Fruit fly (Drosophila melanogaster) whole organism, adult: ENCODE results near the gene Creld.

Source experiments
- CG11617 ChIP-seq: fragments of 200-800 bp; sonication (Bioruptor generic); optimal IDR thresholded peaks from 2 replicates; lab custom pipeline; 2017; ENCODE audit warnings: mild to moderate bottlenecking, missing biosample characterization, missing genetic modification reagents, missing genetic modification characterization
- CG12768 ChIP-seq: fragments of 200-800 bp; sonication (Bioruptor generic); optimal IDR thresholded peaks from 2 replicates; lab custom pipeline; 2017; ENCODE audit warnings: missing biosample characterization, missing genetic modification characterization, mild to moderate bottlenecking, moderate library complexity, missing genetic modification reagents
- CG14711 ChIP-seq: fragments of 200-800 bp; sonication (Bioruptor generic); optimal IDR thresholded peaks from 2 replicates; lab custom pipeline; 2018; ENCODE audit warnings: missing biosample characterization, mild to moderate bottlenecking, missing genetic modification characterization, moderate library complexity
- CG1620 ChIP-seq: fragments of 200-800 bp; sonication (Bioruptor generic); optimal IDR thresholded peaks from 2 replicates; lab custom pipeline; 2016; ENCODE audit warnings: missing biosample characterization, missing genetic modification characterization
- CG33017 ChIP-seq: fragments of 200-800 bp; sonication (Bioruptor generic); optimal IDR thresholded peaks from 2 replicates; lab custom pipeline; 2018; ENCODE audit warnings: missing biosample characterization, mild to moderate bottlenecking, missing genetic modification characterization, moderate library complexity
- CG5204 ChIP-seq: fragments of 200-800 bp; sonication (Bioruptor generic); optimal IDR thresholded peaks from 2 replicates; lab custom pipeline; 2016; ENCODE audit warnings: missing biosample characterization, missing genetic modification characterization
- CG7045 ChIP-seq: fragments of 200-800 bp; sonication (Bioruptor generic); optimal IDR thresholded peaks from 2 replicates; lab custom pipeline; 2017; ENCODE audit warnings: missing biosample characterization, mild to moderate bottlenecking, missing genetic modification characterization
- CG7101 ChIP-seq: fragments of 200-800 bp; sonication (Bioruptor generic); optimal IDR thresholded peaks from 2 replicates; lab custom pipeline; 2018; ENCODE audit warnings: missing biosample characterization, mild to moderate bottlenecking, missing genetic modification characterization, moderate library complexity
- Clk ChIP-seq: fragments of 200-800 bp; sonication (Bioruptor generic); optimal IDR thresholded peaks from 2 replicates; lab custom pipeline; 2017; ENCODE audit warnings: missing biosample characterization, missing genetic modification characterization
- Crg-1 ChIP-seq: fragments of 200-800 bp; sonication (Bioruptor generic); optimal IDR thresholded peaks from 2 replicates; lab custom pipeline; 2016; ENCODE audit warnings: missing biosample characterization, missing genetic modification characterization
- Hr96 ChIP-seq: fragments of 200-800 bp; sonication (Bioruptor generic); optimal IDR thresholded peaks from 2 replicates; lab custom pipeline; 2016; ENCODE audit warnings: missing biosample characterization, missing genetic modification characterization
- Mnt ChIP-seq: fragments of 200-800 bp; sonication (Bioruptor generic); optimal IDR thresholded peaks from 2 replicates; lab custom pipeline; 2016; ENCODE audit warnings: missing biosample characterization, mild to moderate bottlenecking, missing genetic modification characterization
- bab1 ChIP-seq: fragments of 200-800 bp; sonication (Bioruptor generic); optimal IDR thresholded peaks from 3 replicates; lab custom pipeline; 2019; ENCODE audit warnings: missing biosample characterization, mild to moderate bottlenecking, missing genetic modification characterization, moderate library complexity
- cic ChIP-seq: fragments of 200-800 bp; sonication (Bioruptor generic); optimal IDR thresholded peaks from 2 replicates; lab custom pipeline; 2017; ENCODE audit warnings: missing biosample characterization, mild to moderate bottlenecking, missing genetic modification characterization, moderate library complexity
- cnc ChIP-seq, 2 experiments: fragments of >200 bp; optimal IDR thresholded peaks; 2 replicates each; lab custom pipeline; 2017
- kay ChIP-seq: fragments of 200-800 bp; sonication (Bioruptor generic); peaks from one replicate; lab custom pipeline; 2016; ENCODE audit warnings: missing biosample characterization, missing genetic modification characterization, borderline replicate concordance
- ovo ChIP-seq: fragments of 200-800 bp; sonication (Bioruptor generic); optimal IDR thresholded peaks from 2 replicates; lab custom pipeline; 2016; ENCODE audit warnings: missing biosample characterization, missing genetic modification characterization
- pad ChIP-seq: fragments of 200-800 bp; sonication (Bioruptor generic); optimal IDR thresholded peaks from 3 replicates; lab custom pipeline; 2017; ENCODE audit warnings: missing biosample characterization, missing genetic modification characterization, mild to moderate bottlenecking, moderate library complexity, missing genetic modification reagents
- tj ChIP-seq: fragments of 200-800 bp; sonication (Bioruptor generic); optimal IDR thresholded peaks from 3 replicates; lab custom pipeline; 2017; ENCODE audit warnings: missing biosample characterization, mild to moderate bottlenecking, missing genetic modification characterization, moderate library complexity
- toe ChIP-seq: fragments of 200-800 bp; sonication (Bioruptor generic); optimal IDR thresholded peaks from 2 replicates; lab custom pipeline; 2016; ENCODE audit warnings: missing biosample characterization, missing genetic modification characterization

Gene Creld

DNA sequence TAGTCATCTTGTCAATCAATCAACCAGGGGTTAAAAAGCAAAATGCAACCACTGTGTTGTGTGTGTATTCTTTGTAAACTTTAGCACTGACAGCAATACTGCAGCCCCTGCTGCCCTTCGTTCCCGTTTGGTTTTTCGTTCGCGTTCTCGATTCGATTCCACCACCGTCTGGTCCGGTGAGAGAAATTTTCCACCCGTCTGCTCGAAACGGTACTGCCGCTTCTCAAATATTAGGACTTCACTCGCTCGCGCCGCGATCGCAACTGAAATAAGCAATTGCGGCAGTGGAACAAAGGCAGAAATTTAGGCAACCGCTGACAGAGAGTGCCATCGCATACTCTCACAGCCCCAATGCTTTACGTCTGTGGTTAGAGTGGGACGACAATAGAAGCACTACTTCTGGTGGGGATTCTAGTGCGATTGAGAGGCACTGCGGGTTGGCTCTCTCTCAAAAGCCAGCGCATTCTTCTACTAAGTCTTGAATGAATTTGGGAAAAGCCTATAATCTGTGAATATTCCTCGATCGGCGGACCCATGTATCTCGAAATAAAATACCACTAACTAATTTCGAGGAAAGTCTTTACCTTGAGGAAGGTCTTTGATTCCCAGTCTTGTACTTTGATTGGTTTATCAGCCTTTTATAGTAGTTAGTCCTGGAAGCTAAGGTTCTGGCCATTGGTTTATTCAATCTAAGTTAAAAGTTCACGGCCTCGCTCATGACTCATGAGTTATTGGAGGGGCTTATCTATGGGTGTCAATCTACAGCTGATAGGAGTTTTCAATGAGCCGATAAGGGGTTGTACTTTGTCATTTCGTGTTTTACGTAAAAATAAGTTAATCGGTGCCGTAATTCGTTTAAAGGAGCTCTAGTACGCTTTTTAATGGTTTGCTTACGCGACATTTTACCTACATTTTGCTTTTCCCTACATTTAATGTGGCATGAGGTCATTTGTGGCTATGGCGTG lies 27.1 kb downstream of the Creld start:
- TF ChIP-seq pad (GFP tag; lab: Kevin White, UChicago) (peak; percentile 95), CG14711 (tag; lab: Kevin White, UChicago) (peak; percentile 67), cnc (optimal IDR thresholded peaks at IDR 0.05; lab: Kevin White, UChicago) (no peak), cic (GFP tag; lab: Kevin White, UChicago) (peak; percentile 94), Mnt (peak; percentile 93), CG11617 (GFP tag; lab: Kevin White, UChicago) (peak; percentile 51), Clk (GFP tag; lab: Kevin White, UChicago) (no peak), CG12768 (GFP tag; lab: Kevin White, UChicago) (peak; percentile 95), ovo (GFP tag; lab: Kevin White, UChicago) (peak; percentile 84), Crg-1 (peak; percentile 38), bab1 (GFP tag; lab: Kevin White, UChicago) (peak; percentile 82), Hr96 (peak; percentile 84), CG33017 (peak; percentile 81), toe (peak; percentile 49), kay (GFP tag; lab: Kevin White, UChicago) (peak; percentile 88), CG1620 (GFP tag; lab: Kevin White, UChicago) (peak; percentile 62), CG5204 (no peak), CG7045 (GFP tag; lab: Kevin White, UChicago) (peak; percentile 6), tj (GFP tag; lab: Kevin White, UChicago) (peak; percentile 93), CG7101 (peak; percentile 76)

DNA sequence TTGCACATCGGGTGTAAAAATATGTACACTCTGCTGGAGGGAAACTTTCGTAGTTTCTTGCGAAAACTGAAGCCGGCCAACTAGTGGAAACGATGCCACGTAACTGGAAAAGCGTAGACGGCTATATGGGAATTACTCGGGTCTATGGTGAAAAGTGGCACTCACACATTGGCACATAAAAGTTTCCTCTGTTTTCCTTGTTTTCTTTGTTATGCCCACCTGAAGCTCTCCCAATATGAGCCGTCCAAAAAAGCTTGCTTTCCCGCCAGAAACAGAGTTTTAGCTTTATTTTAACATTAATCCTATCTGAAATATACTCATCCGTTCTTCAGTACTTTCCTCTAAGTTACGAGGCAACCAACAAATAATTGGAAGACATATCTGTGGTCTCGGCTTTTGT lies 28.5 kb downstream of the Creld start, which contains the start of gene CG3164:
Gene CG3164 (minus strand): TSS at position 101 of the 400 bp plus-strand sequence.
- no peak for TF ChIP-seq CG7101
- TF ChIP-seq kay (GFP tag; lab: Kevin White, UChicago), result no peak
- TF ChIP-seq Crg-1, result no peak
- TF ChIP-seq toe, result no peak
- TF ChIP-seq CG12768 (GFP tag; lab: Kevin White, UChicago), result no peak
- TF ChIP-seq pad (GFP tag; lab: Kevin White, UChicago), result no peak
- no peak for TF ChIP-seq tj (GFP tag; lab: Kevin White, UChicago)
- TF ChIP-seq cnc (optimal IDR thresholded peaks at IDR 0.05; lab: Kevin White, UChicago), result no peak
- TF ChIP-seq CG1620 (GFP tag; lab: Kevin White, UChicago), result no peak
- TF ChIP-seq Mnt, result no peak
- no peak for TF ChIP-seq CG7045 (GFP tag; lab: Kevin White, UChicago)
- no peak for TF ChIP-seq Hr96
- TF ChIP-seq ovo (GFP tag; lab: Kevin White, UChicago), result no peak
- TF ChIP-seq bab1 (GFP tag; lab: Kevin White, UChicago), result no peak
- no peak for TF ChIP-seq cic (GFP tag; lab: Kevin White, UChicago)

DNA sequence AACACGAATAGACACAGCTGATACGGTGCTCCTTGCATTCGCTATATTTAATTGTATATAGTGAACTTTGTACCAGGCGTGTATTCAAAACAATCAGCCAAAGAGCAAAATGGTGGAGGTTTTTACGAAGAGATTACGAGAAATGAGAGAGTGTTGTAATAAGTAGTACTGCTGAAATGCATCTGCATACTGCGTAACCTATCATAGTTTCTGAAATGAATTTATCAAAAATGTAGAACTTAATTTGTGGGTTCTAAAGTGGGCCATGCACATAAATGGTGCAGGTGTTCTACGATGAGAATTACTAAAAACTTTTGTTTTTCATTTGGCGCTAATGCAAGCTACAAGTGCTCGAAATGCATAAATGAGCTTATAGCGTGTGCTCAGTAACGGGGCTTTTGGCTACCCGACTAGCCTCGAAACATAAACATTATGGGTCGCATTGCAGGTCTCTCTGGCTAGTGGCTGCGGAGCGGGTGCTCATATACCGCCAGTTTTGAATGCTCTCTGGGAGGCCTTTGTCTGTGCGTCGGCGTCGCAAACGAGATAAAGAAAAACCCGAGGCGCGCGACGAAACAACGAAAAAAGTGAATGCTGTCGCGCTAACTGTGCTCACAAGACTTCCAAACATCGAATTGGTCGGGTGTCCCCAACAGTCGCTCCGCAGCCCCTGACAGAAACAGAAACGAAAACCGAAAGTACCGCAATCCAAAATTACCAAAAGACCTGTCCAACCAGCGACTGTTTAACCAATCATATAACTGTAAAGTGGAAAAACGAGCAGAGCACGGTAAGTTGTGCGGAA lies 29.5 kb downstream of the Creld start, which contains the start of gene Gs1:
Gene Gs1 (plus strand): TSS at position 612 of the 805 bp plus-strand sequence.
- TF ChIP-seq bab1 (GFP tag; lab: Kevin White, UChicago) (peak; percentile 64), CG11617 (GFP tag; lab: Kevin White, UChicago) (peak; percentile 8), Mnt (peak; percentile 21), CG33017 (no peak), CG14711 (tag; lab: Kevin White, UChicago) (peak; percentile 29), ovo (GFP tag; lab: Kevin White, UChicago) (peak; percentile 86), toe (peak; percentile 43), CG7045 (GFP tag; lab: Kevin White, UChicago) (peak; percentile 12), CG12768 (GFP tag; lab: Kevin White, UChicago) (peak; percentile 68), kay (GFP tag; lab: Kevin White, UChicago) (peak; percentile 86), Hr96 (peak; percentile 10), CG1620 (GFP tag; lab: Kevin White, UChicago) (peak; percentile 37), CG5204 (no peak), Crg-1 (no peak), CG7101 (peak; percentile 19), cnc (optimal IDR thresholded peaks at IDR 0.05; lab: Kevin White, UChicago) (no peak), pad (GFP tag; lab: Kevin White, UChicago) (peak; percentile 95), tj (GFP tag; lab: Kevin White, UChicago) (peak; percentile 26), cic (GFP tag; lab: Kevin White, UChicago) (peak; percentile 68), Clk (GFP tag; lab: Kevin White, UChicago) (no peak)

DNA sequence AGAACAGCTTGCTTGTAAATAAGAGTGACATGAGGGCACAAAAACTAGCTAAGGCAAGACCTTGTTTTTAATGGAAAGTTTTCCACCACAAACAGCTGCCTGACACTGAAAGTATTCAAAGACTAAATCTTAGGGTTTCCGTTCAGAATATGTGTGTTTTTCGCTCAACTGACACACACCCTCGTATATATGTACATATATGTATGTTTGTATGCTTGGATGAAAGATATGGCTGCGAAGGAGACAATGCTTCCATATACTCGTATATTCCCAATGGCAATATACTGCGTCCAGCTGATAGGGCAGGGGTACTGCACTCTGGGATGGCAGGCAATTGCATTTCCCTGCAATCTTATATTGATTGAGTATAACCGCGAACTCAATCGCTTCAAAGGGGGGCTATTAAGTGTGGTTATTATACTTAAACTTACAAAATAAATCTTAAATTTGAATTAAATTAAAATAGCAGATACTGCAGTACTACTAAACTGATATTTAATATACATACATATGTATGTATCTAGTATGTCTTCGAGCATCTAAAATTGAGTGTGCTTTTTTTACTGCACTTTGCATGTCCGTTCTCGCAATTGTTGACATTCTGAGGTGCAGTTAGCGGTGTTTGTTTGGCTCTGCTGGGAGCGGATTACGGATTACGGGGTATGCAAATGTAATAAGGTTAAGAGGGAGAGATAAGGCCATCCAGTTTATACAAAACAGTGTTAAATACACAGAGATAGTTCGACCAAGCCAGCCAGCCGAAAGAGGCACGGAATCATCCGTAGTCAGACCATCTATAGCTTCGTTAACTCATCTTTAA lies 32.6 kb downstream of the Creld start:
- peak; percentile 21 for TF ChIP-seq CG11617 (GFP tag; lab: Kevin White, UChicago)
- TF ChIP-seq CG12768 (GFP tag; lab: Kevin White, UChicago), result peak; percentile 13
- TF ChIP-seq toe, result peak; percentile 5
- peak; percentile 94 for TF ChIP-seq kay (GFP tag; lab: Kevin White, UChicago)
- TF ChIP-seq cic (GFP tag; lab: Kevin White, UChicago), result peak; percentile 31
- TF ChIP-seq CG1620 (GFP tag; lab: Kevin White, UChicago), result peak; percentile 16
- TF ChIP-seq CG7101, result peak; percentile 18
- TF ChIP-seq Hr96, result no peak
- no peak for TF ChIP-seq CG5204
- TF ChIP-seq Mnt, result peak; percentile 21
- no peak for TF ChIP-seq ovo (GFP tag; lab: Kevin White, UChicago)
- TF ChIP-seq Crg-1, result peak; percentile 29
- TF ChIP-seq cnc (optimal IDR thresholded peaks at IDR 0.05; lab: Kevin White, UChicago), result no peak
